Fruit fly (Drosophila melanogaster): ENCODE results near the gene CG33003.
A peak's percentile ranks its signal among the peaks of the same experiment; 100 is the strongest.

The CG33003 gene

dm6 chr2L:4400653-4401052, at the start of gene CG33003:
Gene CG33003, plus strand, starts transcription at chr2L:4400953.
- TF ChIP-seq EcR (GFP tag; optimal IDR thresholded peaks at IDR 0.05) = no peak
- no peak for TF ChIP-seq Dll (optimal IDR thresholded peaks at IDR 0.05)
- no peak for TF ChIP-seq pan (optimal IDR thresholded peaks at IDR 0.05)
- TF ChIP-seq usp (GFP tag; optimal IDR thresholded peaks at IDR 0.05) = no peak
- no peak for TF ChIP-seq psq (optimal IDR thresholded peaks at IDR 0.05)
- no peak for TF ChIP-seq CG8478 (optimal IDR thresholded peaks at IDR 0.05)

dm6 chr2L:4352675-4353074, 48.1 kb upstream of the CG33003 start, which contains the start of gene CG15429:
Gene CG15429, plus strand, starts transcription at chr2L:4352975.
- TF ChIP-seq EcR (GFP tag; optimal IDR thresholded peaks at IDR 0.05) (no peak), pan (optimal IDR thresholded peaks at IDR 0.05) (no peak), usp (GFP tag; optimal IDR thresholded peaks at IDR 0.05) (no peak), psq (optimal IDR thresholded peaks at IDR 0.05) (no peak), Dll (optimal IDR thresholded peaks at IDR 0.05) (no peak), CG8478 (optimal IDR thresholded peaks at IDR 0.05) (no peak)

- TF ChIP-seq EcR (GFP tag; optimal IDR thresholded peaks at IDR 0.05) (peak in 1 of 2 experiments; percentile 90), pan (optimal IDR thresholded peaks at IDR 0.05) (no peak)
These were observed 45.7 kb upstream of the CG33003 start for dm6 chr2L:4355066-4355465.

- TF ChIP-seq CG8478 (optimal IDR thresholded peaks at IDR 0.05) (no peak), Dll (optimal IDR thresholded peaks at IDR 0.05) (no peak), usp (GFP tag; optimal IDR thresholded peaks at IDR 0.05) (no peak), psq (optimal IDR thresholded peaks at IDR 0.05) (no peak), pan (optimal IDR thresholded peaks at IDR 0.05) (no peak), EcR (GFP tag; optimal IDR thresholded peaks at IDR 0.05) (no peak)
These were observed 41.6 kb upstream of the CG33003 start for dm6 chr2L:4359156-4359555.

dm6 chr2L:4360882-4361281, 39.9 kb upstream of the CG33003 start:
- TF ChIP-seq EcR (GFP tag; optimal IDR thresholded peaks at IDR 0.05) (peak in 1 of 2 experiments; percentile 45), usp (GFP tag; optimal IDR thresholded peaks at IDR 0.05) (no peak)

- TF ChIP-seq pan (optimal IDR thresholded peaks at IDR 0.05) = no peak
- no peak for TF ChIP-seq psq (optimal IDR thresholded peaks at IDR 0.05)
- TF ChIP-seq Dll (optimal IDR thresholded peaks at IDR 0.05) = no peak
- TF ChIP-seq CG8478 (optimal IDR thresholded peaks at IDR 0.05) = no peak
- no peak for TF ChIP-seq EcR (GFP tag; optimal IDR thresholded peaks at IDR 0.05)
- TF ChIP-seq usp (GFP tag; optimal IDR thresholded peaks at IDR 0.05) = no peak
These were observed 39.2 kb upstream of the CG33003 start, which contains the start of gene Traf4 for dm6 chr2L:4361438-4361975. Gene Traf4, plus strand, starts transcription at chr2L:4361925.

dm6 chr2L:4363707-4364270, 37.0 kb upstream of the CG33003 start:
- TF ChIP-seq Dll (optimal IDR thresholded peaks at IDR 0.05) = no peak
- no peak for TF ChIP-seq EcR (GFP tag; optimal IDR thresholded peaks at IDR 0.05)
- TF ChIP-seq usp (GFP tag; optimal IDR thresholded peaks at IDR 0.05) = no peak
- TF ChIP-seq pan (optimal IDR thresholded peaks at IDR 0.05) = no peak
- no peak for TF ChIP-seq psq (optimal IDR thresholded peaks at IDR 0.05)
- no peak for TF ChIP-seq CG8478 (optimal IDR thresholded peaks at IDR 0.05)

- TF ChIP-seq Dll (optimal IDR thresholded peaks at IDR 0.05) (no peak), usp (GFP tag; optimal IDR thresholded peaks at IDR 0.05) (no peak), EcR (GFP tag; optimal IDR thresholded peaks at IDR 0.05) (no peak), psq (optimal IDR thresholded peaks at IDR 0.05) (no peak), CG8478 (optimal IDR thresholded peaks at IDR 0.05) (no peak), pan (optimal IDR thresholded peaks at IDR 0.05) (no peak)
These were observed 35.8 kb upstream of the CG33003 start for dm6 chr2L:4364914-4365313.

dm6 chr2L:4365792-4366326, 34.9 kb upstream of the CG33003 start:
- TF ChIP-seq CG8478 (optimal IDR thresholded peaks at IDR 0.05) = no peak
- no peak for TF ChIP-seq Dll (optimal IDR thresholded peaks at IDR 0.05)
- TF ChIP-seq pan (optimal IDR thresholded peaks at IDR 0.05) = no peak

- TF ChIP-seq EcR (GFP tag; optimal IDR thresholded peaks at IDR 0.05) = no peak
- no peak for TF ChIP-seq Dll (optimal IDR thresholded peaks at IDR 0.05)
- TF ChIP-seq usp (GFP tag; optimal IDR thresholded peaks at IDR 0.05) = no peak
These were observed 34.1 kb upstream of the CG33003 start for dm6 chr2L:4366652-4367051.

- TF ChIP-seq pan (optimal IDR thresholded peaks at IDR 0.05) (no peak), CG8478 (optimal IDR thresholded peaks at IDR 0.05) (no peak), EcR (GFP tag; optimal IDR thresholded peaks at IDR 0.05) (no peak), psq (optimal IDR thresholded peaks at IDR 0.05) (no peak), usp (GFP tag; optimal IDR thresholded peaks at IDR 0.05) (no peak), Dll (optimal IDR thresholded peaks at IDR 0.05) (no peak)
These were observed 32.0 kb upstream of the CG33003 start for dm6 chr2L:4368553-4369268.

- TF ChIP-seq pan (optimal IDR thresholded peaks at IDR 0.05) (no peak), usp (GFP tag; optimal IDR thresholded peaks at IDR 0.05) (no peak), CG8478 (optimal IDR thresholded peaks at IDR 0.05) (no peak), psq (optimal IDR thresholded peaks at IDR 0.05) (no peak), Dll (optimal IDR thresholded peaks at IDR 0.05) (no peak), EcR (GFP tag; optimal IDR thresholded peaks at IDR 0.05) (no peak)
These were observed 30.7 kb upstream of the CG33003 start for dm6 chr2L:4370007-4370521.

Data from whole organism.